Fruit fly (Drosophila melanogaster) whole organism, wandering third instar larva: ENCODE data around the gene CG12531.

Experiments
- CG32264 ChIP-seq: fragments of 200-800 bp; sonication (Bioruptor generic); optimal IDR thresholded peaks from 2 replicates; lab custom pipeline; 2016; ENCODE audit warnings: missing biosample characterization, missing genetic modification characterization
- CG9705 ChIP-seq: fragments of 200-800 bp; sonication (Bioruptor generic); optimal IDR thresholded peaks from 2 replicates; lab custom pipeline; 2018; ENCODE audit warnings: missing biosample characterization, mild to moderate bottlenecking, missing genetic modification characterization
- CrebA ChIP-seq: fragments of 200-800 bp; sonication (Bioruptor generic); optimal IDR thresholded peaks from 2 replicates; lab custom pipeline; 2016; ENCODE audit warnings: missing biosample characterization, mild to moderate bottlenecking, missing genetic modification characterization, borderline replicate concordance
- Dfd ChIP-seq: fragments of >200 bp; optimal IDR thresholded peaks from 2 replicates; lab custom pipeline; 2017; ENCODE audit warnings: missing biosample characterization, missing genetic modification characterization
- Dif ChIP-seq: fragments of 200-275, 200-300 bp; sonication (Bioruptor generic); optimal IDR thresholded peaks from 2 replicates; lab custom pipeline; 2018; ENCODE audit warnings: missing biosample characterization, missing genetic modification characterization; ENCODE audit not compliant: partially characterized antibody
- GATAd ChIP-seq: sonication (Bioruptor generic); optimal IDR thresholded peaks from 2 replicates; lab custom pipeline; 2016; ENCODE audit warnings: missing biosample characterization, missing genetic modification characterization
- HLH106 ChIP-seq: fragments of 200-800 bp; optimal IDR thresholded peaks from 3 replicates; lab custom pipeline; 2019; ENCODE audit warnings: missing biosample characterization, mild to moderate bottlenecking, missing genetic modification characterization, moderate library complexity
- Hnf4 ChIP-seq: fragments of 200-800 bp; sonication (Bioruptor generic); optimal IDR thresholded peaks from 2 replicates; lab custom pipeline; 2016; ENCODE audit warnings: missing biosample characterization, mild to moderate bottlenecking, missing genetic modification characterization
- Hr83 ChIP-seq: fragments of 200-300 bp; sonication (Bioruptor generic); optimal IDR thresholded peaks from 2 replicates; lab custom pipeline; 2016; ENCODE audit warnings: missing biosample characterization, mild to moderate bottlenecking, missing genetic modification characterization, moderate library complexity; ENCODE audit not compliant: poor library complexity, severe bottlenecking
- Mio ChIP-seq: sonication (Bioruptor generic); optimal IDR thresholded peaks from 2 replicates; lab custom pipeline; 2016; ENCODE audit warnings: missing biosample characterization, missing genetic modification characterization
- Myc ChIP-seq: fragments of >200 bp; optimal IDR thresholded peaks from 2 replicates; lab custom pipeline; 2017
- N ChIP-seq: fragments of >200 bp; optimal IDR thresholded peaks from 2 replicates; lab custom pipeline; 2018; ENCODE audit warnings: missing biosample characterization, missing external identifiers, missing genetic modification characterization
- Rel ChIP-seq, 2 experiments: fragments of 200-800 bp; sonication (Bioruptor generic) in 1 of 2; optimal IDR thresholded peaks; 2 replicates in 1 of 2; 3 replicates in 1 of 2; lab custom pipeline; 2016 to 2019; ENCODE audit warnings: mild to moderate bottlenecking in 2 of 2, missing biosample characterization in 2 of 2, missing genetic modification characterization in 2 of 2, moderate library complexity in 1 of 2
- Sp1 ChIP-seq: fragments of 200-800 bp; sonication (Bioruptor generic); optimal IDR thresholded peaks from 3 replicates; lab custom pipeline; 2019; ENCODE audit warnings: missing biosample characterization, mild to moderate bottlenecking, missing genetic modification characterization, moderate library complexity
- Vsx2 ChIP-seq: fragments of 200-300, 225-300 bp; sonication (Bioruptor generic); optimal IDR thresholded peaks from 2 replicates; lab custom pipeline; 2018; ENCODE audit warnings: missing biosample characterization, missing genetic modification characterization; ENCODE audit not compliant: partially characterized antibody
- br ChIP-seq: fragments of 200-800 bp; sonication (Bioruptor generic); optimal IDR thresholded peaks from 2 replicates; lab custom pipeline; 2016; ENCODE audit warnings: missing biosample characterization, missing genetic modification characterization
- dl ChIP-seq, 2 experiments: fragments of 175-275, 200-275 bp in 1 of 2; fragments of 200-275 bp in 1 of 2; sonication (Bioruptor generic); optimal IDR thresholded peaks; lab custom pipeline; 2018; ENCODE audit warnings: mild to moderate bottlenecking in 2 of 2, missing biosample characterization in 2 of 2, missing genetic modification characterization in 2 of 2, moderate library complexity in 2 of 2; ENCODE audit not compliant: partially characterized antibody in 2 of 2, insufficient read depth in 1 of 2
- dmrt93B ChIP-seq: fragments of 200-800 bp; sonication (Bioruptor generic); optimal IDR thresholded peaks from 2 replicates; lab custom pipeline; 2018; ENCODE audit warnings: missing biosample characterization, mild to moderate bottlenecking, missing genetic modification characterization
- dsf ChIP-seq: sonication (Bioruptor generic); optimal IDR thresholded peaks from 2 replicates; lab custom pipeline; 2016; ENCODE audit warnings: missing biosample characterization, missing genetic modification characterization, borderline replicate concordance
- ey ChIP-seq: fragments of 200-800 bp; sonication (Bioruptor generic); optimal IDR thresholded peaks from 2 replicates; lab custom pipeline; 2016; ENCODE audit warnings: missing biosample characterization, missing genetic modification characterization
- foxo ChIP-seq, 2 experiments: fragments of 200-800 bp; sonication (Bioruptor generic); optimal IDR thresholded peaks; 2 replicates in 1 of 2; 3 replicates in 1 of 2; lab custom pipeline; 2016 to 2017; ENCODE audit warnings: missing biosample characterization in 2 of 2, missing genetic modification characterization in 2 of 2
- fru ChIP-seq: fragments of 200-800 bp; sonication (Bioruptor generic); optimal IDR thresholded peaks from 3 replicates; lab custom pipeline; 2016; ENCODE audit warnings: missing biosample characterization, mild to moderate bottlenecking, missing genetic modification characterization
- h ChIP-seq: fragments of 200-800 bp; sonication (Bioruptor generic); optimal IDR thresholded peaks from 3 replicates; lab custom pipeline; 2016; ENCODE audit warnings: missing biosample characterization, mild to moderate bottlenecking, missing genetic modification characterization
- jim ChIP-seq: fragments of 175-275, 200-325 bp; sonication (Bioruptor generic); optimal IDR thresholded peaks from 2 replicates; lab custom pipeline; 2016; ENCODE audit warnings: missing biosample characterization, mild to moderate bottlenecking, missing genetic modification characterization
- lola ChIP-seq: fragments of >200 bp; optimal IDR thresholded peaks from 2 replicates; lab custom pipeline; 2017; ENCODE audit warnings: missing biosample characterization, missing genetic modification characterization
- pan ChIP-seq: fragments of >200 bp; optimal IDR thresholded peaks from 2 replicates; lab custom pipeline; 2017
- psq ChIP-seq: fragments of 200-800 bp; sonication (Bioruptor generic); optimal IDR thresholded peaks from 3 replicates; lab custom pipeline; 2017; ENCODE audit warnings: missing biosample characterization, mild to moderate bottlenecking, missing genetic modification characterization, moderate library complexity
- rgr ChIP-seq: fragments of 200-800 bp; sonication (Bioruptor generic); optimal IDR thresholded peaks from 3 replicates; lab custom pipeline; 2016; ENCODE audit warnings: missing biosample characterization, mild to moderate bottlenecking, missing genetic modification characterization
- sage ChIP-seq: fragments of 200-800 bp; sonication (Bioruptor generic); optimal IDR thresholded peaks from 2 replicates; lab custom pipeline; 2016; ENCODE audit warnings: missing biosample characterization, mild to moderate bottlenecking, missing genetic modification characterization
- sv ChIP-seq: fragments of 200-800 bp; sonication (Bioruptor generic); optimal IDR thresholded peaks from 3 replicates; lab custom pipeline; 2016; ENCODE audit warnings: missing biosample characterization, missing genetic modification characterization
- tai ChIP-seq: sonication (Bioruptor generic); optimal IDR thresholded peaks from 2 replicates; lab custom pipeline; 2016; ENCODE audit warnings: missing biosample characterization, missing genetic modification characterization
- usp ChIP-seq: fragments of >200 bp; optimal IDR thresholded peaks from 2 replicates; lab custom pipeline; 2017; ENCODE audit warnings: missing biosample characterization, missing genetic modification characterization
- woc ChIP-seq: sonication (Bioruptor generic); optimal IDR thresholded peaks from 2 replicates; lab custom pipeline; 2016; ENCODE audit warnings: missing biosample characterization, mild to moderate bottlenecking, missing genetic modification characterization

CG12531 gene

DNA sequence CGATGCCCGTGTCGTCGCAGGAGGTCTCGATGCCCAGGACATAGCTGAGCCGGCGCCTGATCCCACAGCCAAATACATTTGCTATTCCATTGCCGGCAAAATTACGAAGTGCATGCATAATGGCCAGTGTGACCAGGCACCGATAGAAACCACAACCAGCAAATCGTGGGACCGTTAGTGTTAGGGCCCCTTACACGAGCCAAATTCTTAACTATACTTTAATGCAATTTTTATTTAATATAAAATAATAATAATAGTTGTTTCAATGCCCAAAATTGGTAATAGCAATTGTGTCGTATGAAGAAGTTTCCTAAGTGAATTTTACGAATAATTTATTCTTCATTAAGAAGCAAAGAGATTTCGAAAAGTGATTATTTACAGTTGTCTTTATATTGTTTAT lies 17.1 kb upstream of the CG12531 start, which contains the start of gene Tcs4:
TSS of gene Tcs4 (minus strand) at position 145 of the 400 bp plus-strand sequence.
- TF ChIP-seq dl (GFP tag; optimal IDR thresholded peaks at IDR 0.05; lab: Kevin White, UChicago; ENCODE audit: insufficient read depth in 1 of 2, partially characterized antibody in 2 of 2) = peak in 1 of 2 experiments; percentile 4
- TF ChIP-seq Dif (GFP tag; lab: Kevin White, UChicago) = peak; percentile 97
- TF ChIP-seq Sp1 (GFP tag; lab: Kevin White, UChicago) = peak; percentile 0
- TF ChIP-seq sv = no peak
- TF ChIP-seq rgr = peak; percentile 18
- no peak for TF ChIP-seq h (GFP tag; lab: Kevin White, UChicago)
- no peak for TF ChIP-seq psq
- peak; percentile 29 for TF ChIP-seq HLH106 (tag; lab: Kevin White, UChicago)
- no peak for TF ChIP-seq dsf
- TF ChIP-seq, all 38 proteins: peak for 5

DNA sequence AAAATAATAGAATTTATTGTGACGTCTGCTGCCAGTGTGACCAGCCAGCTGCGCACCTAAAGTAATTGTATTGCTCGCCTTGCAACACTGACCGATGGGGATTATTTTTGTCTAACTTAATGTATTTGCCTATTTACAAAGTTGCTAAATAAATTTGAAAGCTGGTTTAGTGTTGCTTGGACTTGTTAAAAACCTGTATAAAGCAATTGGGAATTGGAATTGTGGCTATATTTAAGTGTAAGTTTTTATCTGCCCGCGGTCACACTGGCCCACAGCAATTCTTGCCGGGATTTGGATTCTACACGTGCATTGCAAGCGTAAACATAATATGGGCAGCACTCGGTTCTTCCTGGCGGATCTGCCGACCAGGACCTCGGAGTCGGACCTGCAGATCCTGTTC lies 14.6 kb upstream of the CG12531 start, which contains the start of the genes CG14230 and CG14232:
TSS of gene CG14230 (plus strand) at position 94 of the 400 bp plus-strand sequence.
TSS of gene CG14232 (minus strand) at position 177 of the 400 bp plus-strand sequence.
- TF ChIP-seq sv (no peak), Sp1 (GFP tag; lab: Kevin White, UChicago) (peak; percentile 5), Rel (GFP tag; optimal IDR thresholded peaks at IDR 0.05; lab: Kevin White, UChicago) (no peak), Rel (tag; optimal IDR thresholded peaks at IDR 0.05; lab: Kevin White, UChicago) (peak; percentile 81), lola (GFP tag; lab: Kevin White, UChicago) (no peak), fru (GFP tag; lab: Kevin White, UChicago) (peak; percentile 52), Myc (lab: Kevin White, UChicago) (peak; percentile 35), rgr (peak; percentile 23), CG9705 (no peak)

DNA sequence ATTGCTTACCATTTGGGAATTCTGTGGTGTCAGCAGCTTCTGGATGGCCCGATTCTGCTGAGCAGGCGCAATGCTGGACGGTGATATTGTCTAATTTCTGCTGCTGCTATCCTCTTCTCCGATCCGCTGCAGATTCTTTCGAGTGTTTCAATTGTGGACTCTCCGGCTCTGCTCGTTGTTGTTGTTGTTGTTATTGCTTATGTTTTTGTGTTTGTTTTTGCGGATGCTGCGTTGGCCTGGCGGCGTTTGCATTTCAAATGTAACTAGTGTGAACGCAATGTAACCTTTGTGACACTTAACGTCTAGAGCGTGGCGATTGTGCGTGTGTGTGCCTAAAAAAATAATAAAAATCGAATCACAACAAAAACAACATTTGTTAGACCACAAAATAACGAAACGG lies 6.8 kb upstream of the CG12531 start:
- TF ChIP-seq N (no peak), woc (no peak), ey (no peak), Mio (GFP tag; lab: Kevin White, UChicago) (no peak), tai (no peak), jim (GFP tag; lab: Kevin White, UChicago) (no peak), lola (GFP tag; lab: Kevin White, UChicago) (no peak), HLH106 (tag; lab: Kevin White, UChicago) (no peak), usp (no peak), CrebA (GFP tag; lab: Kevin White, UChicago) (no peak), Rel (GFP tag; optimal IDR thresholded peaks at IDR 0.05; lab: Kevin White, UChicago) (no peak), Rel (tag; optimal IDR thresholded peaks at IDR 0.05; lab: Kevin White, UChicago) (no peak), Hnf4 (no peak), CG9705 (no peak), Hr83 (no peak)

DNA sequence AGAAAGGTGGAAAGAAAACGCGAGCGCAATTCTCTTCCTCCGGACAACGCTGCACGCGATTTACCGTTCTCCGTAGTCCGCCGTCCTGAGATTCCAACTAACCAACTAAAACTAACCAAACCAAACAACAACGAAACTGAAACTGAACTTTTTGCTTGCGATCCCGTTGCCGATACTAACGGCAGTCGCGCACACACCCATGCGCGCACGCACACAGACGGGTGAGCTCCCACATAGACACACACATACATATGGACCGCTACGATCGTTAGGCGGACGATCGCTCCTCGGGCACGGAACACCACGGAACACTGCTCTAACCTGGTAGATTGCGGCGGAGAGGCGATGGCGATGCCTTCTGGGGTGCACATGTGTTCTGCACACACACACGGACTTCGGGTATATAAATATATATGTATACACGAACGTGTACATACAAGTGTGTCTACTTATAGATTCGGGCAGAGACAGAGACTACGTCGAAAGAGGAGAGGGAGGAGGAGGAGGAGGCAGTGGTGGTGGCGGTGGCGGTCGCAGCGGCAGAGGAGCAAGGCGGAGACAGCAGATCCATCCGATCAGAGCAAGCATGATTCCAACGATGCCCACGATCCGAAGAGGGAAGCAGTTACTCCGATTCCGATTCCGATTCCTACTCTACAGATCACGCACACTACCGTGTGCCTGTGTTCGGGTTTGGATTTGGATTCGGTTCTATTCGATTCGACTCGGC lies 5.7 kb upstream of the CG12531 start, which contains the start of gene meso18E:
TSS of gene meso18E (minus strand) at position 148 of the 730 bp plus-strand sequence.
- TF ChIP-seq CrebA (GFP tag; lab: Kevin White, UChicago) (no peak), sage (no peak), Vsx2 (GFP tag; lab: Kevin White, UChicago) (no peak), CG9705 (no peak), tai (no peak)

DNA sequence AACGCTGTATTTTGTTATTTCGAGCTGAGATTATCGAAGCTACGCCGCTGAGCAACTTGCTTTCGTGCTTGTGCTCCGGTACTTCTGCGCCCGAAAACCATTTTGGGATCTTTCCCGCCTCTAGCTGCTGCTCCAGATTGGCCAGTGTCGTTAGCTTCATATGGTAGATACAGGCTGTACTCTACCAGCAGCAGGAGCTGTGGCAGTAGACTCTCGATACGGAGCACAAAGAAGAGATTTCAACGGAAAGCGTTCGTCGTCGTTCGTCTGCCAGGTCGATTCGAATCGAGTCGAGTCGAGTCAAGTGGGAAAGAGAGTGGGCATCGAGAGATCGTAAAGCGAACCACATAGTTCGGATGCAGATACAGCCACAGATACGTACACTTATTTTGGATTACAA lies 3.9 kb upstream of the CG12531 start:
- TF ChIP-seq dmrt93B (no peak), GATAd (GFP tag; lab: Kevin White, UChicago) (no peak), Dfd (GFP tag; lab: Kevin White, UChicago) (no peak), woc (no peak), CG9705 (no peak), N (no peak), tai (no peak), jim (GFP tag; lab: Kevin White, UChicago) (no peak), Rel (GFP tag; optimal IDR thresholded peaks at IDR 0.05; lab: Kevin White, UChicago) (no peak), Rel (tag; optimal IDR thresholded peaks at IDR 0.05; lab: Kevin White, UChicago) (no peak), usp (no peak), pan (no peak), Hnf4 (no peak), CG32264 (GFP tag; lab: Kevin White, UChicago) (no peak), ey (no peak), Mio (GFP tag; lab: Kevin White, UChicago) (no peak), br (GFP tag; lab: Kevin White, UChicago) (no peak), Myc (lab: Kevin White, UChicago) (no peak), sv (no peak), dl (GFP tag; optimal IDR thresholded peaks at IDR 0.05; lab: Kevin White, UChicago; ENCODE audit: insufficient read depth in 1 of 2, partially characterized antibody in 2 of 2) (no peak), foxo (GFP tag; optimal IDR thresholded peaks at IDR 0.05; lab: Kevin White, UChicago) (no peak)
